Fruit fly (Drosophila melanogaster) whole organism, prepupa: Measurements from ENCODE around the gene MtnE.

ENCODE experiments used
- Blimp-1 ChIP-seq: fragments of 200-800 bp; sonication (Bioruptor generic); optimal IDR thresholded peaks from 3 replicates; lab custom pipeline; 2017; ENCODE audit warnings: missing biosample characterization, missing genetic modification characterization, mild to moderate bottlenecking, moderate library complexity, missing genetic modification reagents
- CG10631 ChIP-seq: fragments of 200-800 bp; sonication (Bioruptor generic); optimal IDR thresholded peaks from 2 replicates; lab custom pipeline; 2016; ENCODE audit warnings: missing biosample characterization, missing genetic modification characterization
- CG10669 ChIP-seq: fragments of 200-800 bp; sonication (Bioruptor generic); optimal IDR thresholded peaks from 3 replicates; lab custom pipeline; 2018; ENCODE audit warnings: missing biosample characterization, mild to moderate bottlenecking, missing genetic modification characterization, moderate library complexity
- CG11294 ChIP-seq: fragments of 200-800 bp; sonication (Bioruptor generic); IDR thresholded peaks from 2 replicates; pipeline ENCODE4 v1.3.6; 2022; ENCODE audit warnings: missing biosample characterization, missing genetic modification characterization
- CG11902 ChIP-seq: fragments of 200-800 bp; sonication (Bioruptor generic); optimal IDR thresholded peaks from 3 replicates; lab custom pipeline; 2016; ENCODE audit warnings: missing biosample characterization, missing genetic modification characterization
- CG15336 ChIP-seq: fragments of 200-800 bp; sonication (Bioruptor generic); IDR thresholded peaks from 2 replicates; pipeline ENCODE4 v1.3.6; 2022; ENCODE audit warnings: missing biosample characterization, missing genetic modification characterization
- CG1621 ChIP-seq: fragments of 200-800 bp; sonication (Bioruptor generic); optimal IDR thresholded peaks from 3 replicates; lab custom pipeline; 2018; ENCODE audit warnings: missing biosample characterization, mild to moderate bottlenecking, missing genetic modification characterization
- CG16779 ChIP-seq: fragments of 200-800 bp; sonication (Bioruptor generic); optimal IDR thresholded peaks from 3 replicates; lab custom pipeline; 2017; ENCODE audit warnings: missing biosample characterization, mild to moderate bottlenecking, missing genetic modification characterization
- CG3032 ChIP-seq: fragments of 200-800 bp; optimal IDR thresholded peaks from 2 replicates; lab custom pipeline; 2019; ENCODE audit warnings: missing biosample characterization, mild to moderate bottlenecking, missing genetic modification characterization, moderate library complexity
- CG31627 ChIP-seq: fragments of 200-800 bp; sonication (Bioruptor generic); optimal IDR thresholded peaks from 3 replicates; lab custom pipeline; 2016; ENCODE audit warnings: missing biosample characterization, missing genetic modification characterization
- CG32006 ChIP-seq: fragments of 200-800 bp; sonication (Bioruptor generic); optimal IDR thresholded peaks from 3 replicates; lab custom pipeline; 2017; ENCODE audit warnings: missing biosample characterization, mild to moderate bottlenecking, missing genetic modification characterization
- CG34406 ChIP-seq: fragments of 200-800 bp; sonication (Bioruptor generic); optimal IDR thresholded peaks from 3 replicates; lab custom pipeline; 2016; ENCODE audit warnings: missing biosample characterization, missing genetic modification characterization
- CG4318 ChIP-seq: fragments of 200-800 bp; sonication (Bioruptor generic); optimal IDR thresholded peaks from 3 replicates; lab custom pipeline; 2017; ENCODE audit warnings: missing biosample characterization, mild to moderate bottlenecking, missing genetic modification characterization
- CG6163 ChIP-seq: fragments of 200-800 bp; sonication (Bioruptor generic); IDR thresholded peaks from 3 replicates; pipeline ENCODE4 v1.3.6; 2022; ENCODE audit warnings: missing biosample characterization, missing genetic modification characterization
- CG6276 ChIP-seq: fragments of 200-800 bp; sonication (Bioruptor generic); optimal IDR thresholded peaks from 2 replicates; lab custom pipeline; 2017; ENCODE audit warnings: missing biosample characterization, mild to moderate bottlenecking, missing genetic modification characterization
- CG6808 ChIP-seq: fragments of 200-800 bp; sonication (Bioruptor generic); optimal IDR thresholded peaks from 3 replicates; lab custom pipeline; 2017; ENCODE audit warnings: missing biosample characterization, missing genetic modification characterization, mild to moderate bottlenecking, moderate library complexity, missing genetic modification reagents
- CG6854 ChIP-seq: fragments of 200-800 bp; sonication (Bioruptor generic); optimal IDR thresholded peaks from 2 replicates; lab custom pipeline; 2017; ENCODE audit warnings: missing biosample characterization, mild to moderate bottlenecking, missing genetic modification characterization
- CG7368 ChIP-seq: fragments of 200-800 bp; sonication (Bioruptor generic); optimal IDR thresholded peaks from 3 replicates; lab custom pipeline; 2016; ENCODE audit warnings: missing biosample characterization, missing genetic modification characterization
- CG8119 ChIP-seq: fragments of 200-800 bp; sonication (Bioruptor generic); IDR thresholded peaks from 3 replicates; pipeline ENCODE4 v1.3.6; 2022; ENCODE audit warnings: missing biosample characterization, missing genetic modification characterization
- CG8319 ChIP-seq: fragments of 200-800 bp; sonication (Bioruptor generic); optimal IDR thresholded peaks from 3 replicates; lab custom pipeline; 2016; ENCODE audit warnings: missing biosample characterization, missing genetic modification characterization
- CG8632 ChIP-seq: fragments of 200-800 bp; sonication (Bioruptor generic); optimal IDR thresholded peaks from 3 replicates; lab custom pipeline; 2016; ENCODE audit warnings: missing biosample characterization, missing genetic modification characterization
- CG9139 ChIP-seq: fragments of 200-800 bp; sonication (Bioruptor generic); optimal IDR thresholded peaks from 3 replicates; lab custom pipeline; 2017; ENCODE audit warnings: missing biosample characterization, mild to moderate bottlenecking, missing genetic modification characterization
- Eip75B ChIP-seq: fragments of 200-800 bp; sonication (Bioruptor generic); optimal IDR thresholded peaks from 3 replicates; lab custom pipeline; 2016; ENCODE audit warnings: missing biosample characterization, missing genetic modification characterization
- Eip78C ChIP-seq: fragments of 200-800 bp; sonication (Bioruptor generic); peaks from one replicate; lab custom pipeline; 2016; ENCODE audit warnings: missing biosample characterization, missing genetic modification characterization
- Ets96B ChIP-seq: fragments of 200-800 bp; optimal IDR thresholded peaks from 2 replicates; lab custom pipeline; 2019; ENCODE audit warnings: missing biosample characterization, mild to moderate bottlenecking, missing genetic modification characterization, moderate library complexity
- Gug ChIP-seq: fragments of 200-800 bp; sonication (Bioruptor generic); IDR thresholded peaks from 2 replicates; pipeline ENCODE4 v1.3.6; 2022; ENCODE audit warnings: missing biosample characterization, missing genetic modification characterization
- Hr38 ChIP-seq: sonication (Bioruptor generic); optimal IDR thresholded peaks from 2 replicates; lab custom pipeline; 2016; ENCODE audit warnings: missing biosample characterization, missing genetic modification characterization
- Hr39 ChIP-seq: fragments of 200-800 bp; sonication (Bioruptor generic); optimal IDR thresholded peaks from 2 replicates; lab custom pipeline; 2016; ENCODE audit warnings: missing biosample characterization, missing genetic modification characterization
- Hr4 ChIP-seq: fragments of 200-800 bp; sonication (Bioruptor generic); optimal IDR thresholded peaks from 3 replicates; lab custom pipeline; 2016; ENCODE audit warnings: missing biosample characterization, missing genetic modification characterization
- OdsH ChIP-seq: fragments of 200-800 bp; sonication (Bioruptor generic); optimal IDR thresholded peaks from 3 replicates; lab custom pipeline; 2016; ENCODE audit warnings: missing biosample characterization, missing genetic modification characterization
- Smox ChIP-seq: fragments of 200-800 bp; sonication (Bioruptor generic); optimal IDR thresholded peaks from 3 replicates; lab custom pipeline; 2016; ENCODE audit warnings: missing biosample characterization, missing genetic modification characterization
- Sox102F ChIP-seq: fragments of 200-800 bp; sonication (Bioruptor generic); optimal IDR thresholded peaks from 2 replicates; lab custom pipeline; 2016; ENCODE audit warnings: missing biosample characterization, mild to moderate bottlenecking, missing genetic modification characterization
- Sox14 ChIP-seq: fragments of 200-800 bp; sonication (Bioruptor generic); optimal IDR thresholded peaks from 3 replicates; lab custom pipeline; 2016; ENCODE audit warnings: missing biosample characterization, missing genetic modification characterization
- Sox15 ChIP-seq: fragments of 200-800 bp; sonication (Bioruptor generic); optimal IDR thresholded peaks from 3 replicates; lab custom pipeline; 2016; ENCODE audit warnings: missing biosample characterization, missing genetic modification characterization
- acj6 ChIP-seq: fragments of 200-800 bp; sonication (Bioruptor generic); optimal IDR thresholded peaks from 3 replicates; lab custom pipeline; 2016; ENCODE audit warnings: missing biosample characterization, missing genetic modification characterization
- cyc ChIP-seq: fragments of 200-800 bp; sonication (Bioruptor generic); optimal IDR thresholded peaks from 3 replicates; lab custom pipeline; 2016; ENCODE audit warnings: missing biosample characterization, missing genetic modification characterization
- dac ChIP-seq: fragments of 200-800 bp; sonication (Bioruptor generic); optimal IDR thresholded peaks from 2 replicates; lab custom pipeline; 2017; ENCODE audit warnings: missing biosample characterization, mild to moderate bottlenecking, missing genetic modification characterization
- dsx ChIP-seq: fragments of 200-800 bp; optimal IDR thresholded peaks from 3 replicates; lab custom pipeline; 2019; ENCODE audit warnings: missing biosample characterization, mild to moderate bottlenecking, missing genetic modification characterization, moderate library complexity; ENCODE audit not compliant: poor library complexity, severe bottlenecking
- eg ChIP-seq: fragments of 200-800 bp; sonication (Bioruptor generic); IDR thresholded peaks from 3 replicates; pipeline ENCODE4 v1.3.6; 2022; ENCODE audit warnings: missing biosample characterization, missing genetic modification characterization
- fd59A ChIP-seq: fragments of 200-800 bp; sonication (Bioruptor generic); optimal IDR thresholded peaks from 2 replicates; lab custom pipeline; 2017; ENCODE audit warnings: missing biosample characterization, mild to moderate bottlenecking, missing genetic modification characterization, missing genetic modification reagents
- fd85E ChIP-seq: fragments of 200-800 bp; sonication (Bioruptor generic); optimal IDR thresholded peaks from 3 replicates; lab custom pipeline; 2016; ENCODE audit warnings: missing biosample characterization, missing genetic modification characterization
- fkh ChIP-seq: fragments of 200-800 bp; sonication (Bioruptor generic); optimal IDR thresholded peaks from 3 replicates; lab custom pipeline; 2017; ENCODE audit warnings: missing biosample characterization, mild to moderate bottlenecking, missing genetic modification characterization, moderate library complexity
- lz ChIP-seq: fragments of 200-800 bp; sonication (Bioruptor generic); optimal IDR thresholded peaks from 3 replicates; lab custom pipeline; 2016; ENCODE audit warnings: missing biosample characterization, missing genetic modification characterization
- net ChIP-seq: fragments of 200-800 bp; sonication (Bioruptor generic); optimal IDR thresholded peaks from 3 replicates; lab custom pipeline; 2016; ENCODE audit warnings: missing biosample characterization, missing genetic modification characterization
- pdm3 ChIP-seq: fragments of 200-800 bp; sonication (Bioruptor generic); optimal IDR thresholded peaks from 3 replicates; lab custom pipeline; 2016; ENCODE audit warnings: missing biosample characterization, missing genetic modification characterization
- salr ChIP-seq, 2 experiments: fragments of 200-800 bp; sonication (Bioruptor generic); optimal IDR thresholded peaks; 3 replicates each; lab custom pipeline; 2016 to 2018; ENCODE audit warnings: missing biosample characterization in 2 of 2, missing genetic modification characterization in 2 of 2, mild to moderate bottlenecking in 1 of 2
- ss ChIP-seq, 2 experiments: fragments of 200-800 bp; sonication (Bioruptor generic); optimal IDR thresholded peaks; 2 replicates in 1 of 2; 3 replicates in 1 of 2; lab custom pipeline; 2017 to 2018; ENCODE audit warnings: mild to moderate bottlenecking in 2 of 2, missing biosample characterization in 2 of 2, missing genetic modification characterization in 2 of 2, moderate library complexity in 1 of 2
- vri ChIP-seq: fragments of 200-800 bp; sonication (Bioruptor generic); optimal IDR thresholded peaks from 3 replicates; lab custom pipeline; 2016; ENCODE audit warnings: missing biosample characterization, mild to moderate bottlenecking, missing genetic modification characterization

MtnE gene

DNA sequence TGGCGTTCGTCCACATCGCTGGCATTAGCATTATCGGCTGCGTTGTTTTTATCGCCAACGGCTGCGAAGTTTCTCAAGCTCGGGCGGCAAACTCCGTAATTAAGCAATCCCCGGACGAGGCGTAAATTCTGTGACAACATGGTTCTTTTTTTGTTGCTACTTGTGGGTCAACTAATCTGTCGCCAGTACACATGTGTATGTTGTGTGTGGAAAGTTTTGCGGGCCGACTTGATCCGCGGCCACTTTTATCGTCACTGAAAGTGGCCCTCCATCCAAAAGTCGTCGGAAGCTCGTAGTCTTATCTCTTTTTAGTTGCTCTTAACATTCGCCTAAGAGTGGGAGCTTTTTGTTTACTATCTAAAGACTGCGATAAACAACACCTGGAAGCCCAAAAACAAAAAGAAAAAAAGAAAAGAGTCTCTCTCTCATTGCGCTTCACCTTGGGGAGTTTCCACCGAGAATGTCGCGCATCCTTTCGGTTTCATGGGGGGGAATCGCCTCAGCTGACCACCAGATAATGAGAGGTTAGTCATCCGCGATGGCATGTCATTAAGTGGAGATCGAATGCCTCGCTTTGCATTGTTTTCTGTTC, 29.4 kb upstream of the MtnE start, which contains the start of gene CG10877:
CG10877 (minus strand) TSS at position 238 of the 592 bp plus-strand sequence.
- TF ChIP-seq salr (GFP tag; optimal IDR thresholded peaks at IDR 0.05; lab: Kevin White, UChicago) (no peak), Blimp-1 (GFP tag; lab: Kevin White, UChicago) (peak; percentile 87), ss (GFP tag; optimal IDR thresholded peaks at IDR 0.05; lab: Kevin White, UChicago) (peak; percentile 57 to 59), fkh (GFP tag; lab: Kevin White, UChicago) (peak; percentile 15), fd85E (GFP tag; lab: Kevin White, UChicago) (no peak), CG11902 (GFP tag; lab: Kevin White, UChicago) (no peak), fd59A (GFP tag; lab: Kevin White, UChicago) (no peak), CG16779 (no peak), dsx (GFP tag; lab: Kevin White, UChicago) (peak; percentile 33), Gug (GFP tag; lab: Robert Waterston, UW) (no peak), vri (GFP tag; lab: Kevin White, UChicago) (peak; percentile 64), net (peak; percentile 30), CG10631 (GFP tag; lab: Kevin White, UChicago) (no peak), CG6854 (GFP tag; lab: Kevin White, UChicago) (no peak), CG3032 (no peak), CG32006 (GFP tag; lab: Kevin White, UChicago) (no peak), CG1621 (no peak), Hr4 (GFP tag; lab: Kevin White, UChicago) (no peak), Smox (GFP tag; lab: Kevin White, UChicago) (no peak), Sox15 (GFP tag; lab: Kevin White, UChicago) (no peak), dac (GFP tag; lab: Kevin White, UChicago) (no peak), Sox102F (no peak), CG15336 (GFP tag; lab: Robert Waterston, UW) (no peak), CG6276 (peak; percentile 1), CG8319 (GFP tag; lab: Kevin White, UChicago) (no peak), CG31627 (GFP tag; lab: Kevin White, UChicago) (no peak), CG9139 (GFP tag; lab: Kevin White, UChicago) (no peak), pdm3 (GFP tag; lab: Kevin White, UChicago) (no peak), Hr38 (no peak), CG8632 (no peak), CG10669 (GFP tag; lab: Kevin White, UChicago) (no peak), eg (GFP tag; lab: Robert Waterston, UW) (no peak), CG7368 (GFP tag; lab: Kevin White, UChicago) (no peak), CG8119 (no peak), Hr39 (GFP tag; lab: Kevin White, UChicago) (no peak), Eip78C (GFP tag; lab: Kevin White, UChicago) (peak; percentile 68), Ets96B (tag; lab: Kevin White, UChicago) (no peak), CG34406 (GFP tag; lab: Kevin White, UChicago) (no peak), CG4318 (GFP tag; lab: Kevin White, UChicago) (no peak), CG11294 (GFP tag; lab: Robert Waterston, UW) (no peak), Eip75B (GFP tag; lab: Kevin White, UChicago) (no peak), acj6 (GFP tag; lab: Kevin White, UChicago) (no peak), OdsH (GFP tag; lab: Kevin White, UChicago) (no peak), lz (GFP tag; lab: Kevin White, UChicago) (no peak), Sox14 (GFP tag; lab: Kevin White, UChicago) (no peak), CG6163 (GFP tag; lab: Robert Waterston, UW) (no peak; the same call in 2 of the 3 replicates), CG6808 (GFP tag; lab: Kevin White, UChicago) (peak; percentile 42), cyc (GFP tag; lab: Kevin White, UChicago) (no peak)
